Worm (Caenorhabditis elegans): Measurements from ENCODE around the gene K10G4.10.

- TF ChIP-seq W03F9.2 (tag; optimal IDR thresholded peaks at IDR 0.05) (no peak), dao-5 (tag; optimal IDR thresholded peaks at IDR 0.05) (no peak)
These were observed 17.9 kb upstream of the K10G4.10 start, which contains the start of gene srh-115 for ce11 chrV:17255454-17255853.
